Worm (Caenorhabditis elegans) whole organism, L3 larva: ENCODE data around the gene C34B4.2.

Experiments used
- ZK546.5 ChIP-seq: sonication (generic microtip); optimal IDR thresholded peaks from 2 replicates; lab custom pipeline; 2017; ENCODE audit warnings: missing biosample characterization, missing genetic modification characterization
- aly-2 ChIP-seq: fragments of 150-350 bp; optimal IDR thresholded peaks from 2 replicates; lab custom pipeline; 2014; ENCODE audit warnings: missing biosample characterization, missing genetic modification characterization
- ceh-16 ChIP-seq: sonication (generic microtip); optimal IDR thresholded peaks from 2 replicates; lab custom pipeline; 2017; ENCODE audit warnings: missing biosample characterization, missing genetic modification characterization
- ceh-28 ChIP-seq: fragments of 150-350 bp; optimal IDR thresholded peaks from 2 replicates; lab custom pipeline; 2014; ENCODE audit warnings: missing biosample characterization, missing genetic modification reagents, missing genetic modification characterization
- ceh-9 ChIP-seq: sonication (generic microtip); optimal IDR thresholded peaks from 2 replicates; lab custom pipeline; 2018; ENCODE audit warnings: missing biosample characterization, missing genetic modification characterization
- daf-12 ChIP-seq: fragments of 150-350 bp; optimal IDR thresholded peaks from 2 replicates; lab custom pipeline; 2014; ENCODE audit warnings: missing biosample characterization, missing genetic modification reagents, missing genetic modification characterization
- egl-27 ChIP-seq: sonication (generic microtip); optimal IDR thresholded peaks from 4 replicates; lab custom pipeline; 2017; ENCODE audit warnings: missing biosample characterization, missing genetic modification reagents, missing genetic modification characterization
- elt-1 ChIP-seq: fragments of 150-350 bp; optimal IDR thresholded peaks from 2 replicates; lab custom pipeline; 2014; ENCODE audit warnings: missing biosample characterization, missing genetic modification characterization
- elt-2 ChIP-seq: sonication (generic microtip); optimal IDR thresholded peaks from 2 replicates; lab custom pipeline; 2016; ENCODE audit warnings: missing genetic modification reagents, mild to moderate bottlenecking, missing genetic modification characterization, missing compliant biosample characterization
- elt-3 ChIP-seq, 3 experiments: fragments of 150-350 bp in 1 of 3; sonication (generic microtip) in 2 of 3; optimal IDR thresholded peaks; 2 replicates in 2 of 3; 4 replicates in 1 of 3; lab custom pipeline; 2014 to 2017; ENCODE audit warnings: missing biosample characterization in 3 of 3, missing genetic modification characterization in 3 of 3
- eor-1 ChIP-seq, 2 experiments: fragments of 150-350 bp; optimal IDR thresholded peaks; 2 replicates each; lab custom pipeline; 2014 to 2018; ENCODE audit warnings: missing biosample characterization in 2 of 2, missing genetic modification characterization in 2 of 2
- fkh-10 ChIP-seq: sonication (generic microtip); optimal IDR thresholded peaks from 2 replicates; lab custom pipeline; 2017; ENCODE audit warnings: missing biosample characterization, missing genetic modification reagents, missing genetic modification characterization
- fkh-2 ChIP-seq: fragments of 150-350 bp; optimal IDR thresholded peaks from 2 replicates; lab custom pipeline; 2014; ENCODE audit warnings: missing biosample characterization, missing genetic modification reagents, missing genetic modification characterization
- fos-1 ChIP-seq: fragments of 150-350 bp; optimal IDR thresholded peaks from 2 replicates; lab custom pipeline; 2014; ENCODE audit warnings: missing biosample characterization, missing genetic modification characterization
- hmg-11 ChIP-seq: sonication (generic microtip); optimal IDR thresholded peaks from 2 replicates; lab custom pipeline; 2016; ENCODE audit warnings: missing genetic modification characterization, missing compliant biosample characterization
- jun-1 ChIP-seq: fragments of 150-350 bp; optimal IDR thresholded peaks from 2 replicates; lab custom pipeline; 2014; ENCODE audit warnings: missing biosample characterization, missing genetic modification reagents, missing genetic modification characterization
- lin-39 ChIP-seq: fragments of 150-350 bp; optimal IDR thresholded peaks from 2 replicates; lab custom pipeline; 2018; ENCODE audit warnings: missing biosample characterization, missing genetic modification reagents, missing genetic modification characterization
- lsy-12 ChIP-seq: sonication (generic microtip); optimal IDR thresholded peaks from 2 replicates; lab custom pipeline; 2016; ENCODE audit warnings: mild to moderate bottlenecking, missing genetic modification characterization, missing compliant biosample characterization
- mdl-1 ChIP-seq: fragments of 150-350 bp; optimal IDR thresholded peaks from 2 replicates; lab custom pipeline; 2014; ENCODE audit warnings: missing biosample characterization, missing genetic modification characterization
- mml-1 ChIP-seq: fragments of 150-350 bp; sonication (generic microtip); optimal IDR thresholded peaks from 3 replicates; lab custom pipeline; 2014; ENCODE audit warnings: missing biosample characterization, missing genetic modification characterization
- nfya-1 ChIP-seq: sonication (generic microtip); optimal IDR thresholded peaks from 2 replicates; lab custom pipeline; 2017; ENCODE audit warnings: missing genetic modification characterization, mild to moderate bottlenecking, missing compliant biosample characterization, antibody characterized with exemption, moderate library complexity; ENCODE audit not compliant: insufficient read depth
- nhr-11 ChIP-seq: fragments of 150-350 bp; optimal IDR thresholded peaks from 2 replicates; lab custom pipeline; 2014; ENCODE audit warnings: missing biosample characterization, missing genetic modification characterization
- nhr-12 ChIP-seq: fragments of 150-350 bp; optimal IDR thresholded peaks from 2 replicates; lab custom pipeline; 2014; ENCODE audit warnings: missing biosample characterization, missing genetic modification characterization
- nhr-23 ChIP-seq: fragments of 150-350 bp; optimal IDR thresholded peaks from 2 replicates; lab custom pipeline; 2014; ENCODE audit warnings: missing biosample characterization, missing genetic modification reagents, missing genetic modification characterization
- nhr-25 ChIP-seq: sonication (generic microtip); optimal IDR thresholded peaks from 2 replicates; lab custom pipeline; 2017; ENCODE audit warnings: missing biosample characterization, missing genetic modification characterization
- nhr-28 ChIP-seq: fragments of 150-350 bp; optimal IDR thresholded peaks from 2 replicates; lab custom pipeline; 2014; ENCODE audit warnings: missing biosample characterization, missing genetic modification characterization
- nhr-67 ChIP-seq: fragments of 150-350 bp; optimal IDR thresholded peaks from 2 replicates; lab custom pipeline; 2014; ENCODE audit warnings: missing biosample characterization, missing genetic modification characterization
- nhr-76 ChIP-seq: fragments of 150-350 bp; sonication (generic microtip); optimal IDR thresholded peaks from 5 replicates; lab custom pipeline; 2014; ENCODE audit warnings: missing biosample characterization, missing genetic modification characterization
- nhr-77 ChIP-seq: fragments of 150-350 bp; optimal IDR thresholded peaks from 2 replicates; lab custom pipeline; 2014; ENCODE audit warnings: missing biosample characterization, missing genetic modification characterization
- pha-4 ChIP-seq: fragments of 150-350 bp; optimal IDR thresholded peaks from 2 replicates; lab custom pipeline; 2014; ENCODE audit warnings: missing biosample characterization, missing genetic modification reagents, missing genetic modification characterization
- pqm-1 ChIP-seq: fragments of 150-350 bp; optimal IDR thresholded peaks from 2 replicates; lab custom pipeline; 2017; ENCODE audit warnings: missing biosample characterization, missing genetic modification characterization, inconsistent platforms
- sea-2 ChIP-seq: fragments of 150-350 bp; sonication (generic microtip); optimal IDR thresholded peaks from 4 replicates; lab custom pipeline; 2014; ENCODE audit warnings: missing biosample characterization, missing genetic modification reagents, missing genetic modification characterization
- skn-1 ChIP-seq: fragments of 150-350 bp; optimal IDR thresholded peaks from 2 replicates; lab custom pipeline; 2014; ENCODE audit warnings: missing biosample characterization, missing genetic modification characterization
- tbx-2 ChIP-seq: sonication (generic microtip); optimal IDR thresholded peaks from 2 replicates; lab custom pipeline; 2016; ENCODE audit warnings: mild to moderate bottlenecking, missing genetic modification characterization, missing compliant biosample characterization
- unc-39 ChIP-seq: sonication (generic microtip); optimal IDR thresholded peaks from 4 replicates; lab custom pipeline; 2017; ENCODE audit warnings: missing biosample characterization, missing genetic modification characterization
- ztf-4 ChIP-seq: fragments of 150-350 bp; optimal IDR thresholded peaks from 2 replicates; lab custom pipeline; 2014; ENCODE audit warnings: missing biosample characterization, missing genetic modification characterization

Gene C34B4.2

ce11 chrV:13047574-13048030 lies 35.3 kb upstream of the C34B4.2 start, which contains the start of gene W07G4.5:
Gene W07G4.5 (plus strand): TSS chrV:13047980.
- TF ChIP-seq aly-2 (no peak), nhr-11 (tag; lab: Kevin White, UChicago) (no peak), pqm-1 (tag; lab: Kevin White, UChicago) (peak; percentile 76), pha-4 (tag; lab: Kevin White, UChicago) (no peak), ceh-9 (tag; lab: Kevin White, UChicago) (no peak), elt-3 (tag; optimal IDR thresholded peaks at IDR 0.05; lab: Kevin White, UChicago) (no peak), ztf-4 (tag; lab: Kevin White, UChicago) (no peak), elt-2 (tag; lab: Kevin White, UChicago) (peak; percentile 89), ZK546.5 (tag; lab: Kevin White, UChicago) (no peak)

ce11 chrV:13049149-13049610 lies 33.7 kb upstream of the C34B4.2 start, which contains the start of gene W07G4.8:
Gene W07G4.8 (minus strand): TSS chrV:13049560.
- TF ChIP-seq pha-4 (tag; lab: Kevin White, UChicago) = peak; percentile 41
- no peak for TF ChIP-seq nhr-25
- TF ChIP-seq jun-1 (tag; lab: Kevin White, UChicago) = no peak
- no peak for TF ChIP-seq nhr-77 (tag; lab: Kevin White, UChicago)
- TF ChIP-seq unc-39 (tag; lab: Kevin White, UChicago) = no peak
- TF ChIP-seq fos-1 (tag; lab: Kevin White, UChicago) = no peak
- no peak for TF ChIP-seq hmg-11 (tag; lab: Kevin White, UChicago)
- no peak for TF ChIP-seq mdl-1
- TF ChIP-seq egl-27 (tag; lab: Kevin White, UChicago) = no peak
- no peak for TF ChIP-seq tbx-2 (tag; lab: Kevin White, UChicago)
- peak; percentile 78 for TF ChIP-seq pqm-1 (tag; lab: Kevin White, UChicago)
- TF ChIP-seq elt-3 (tag; optimal IDR thresholded peaks at IDR 0.05; lab: Kevin White, UChicago) = no peak
- TF ChIP-seq nhr-76 = no peak
- TF ChIP-seq lsy-12 (tag; lab: Kevin White, UChicago) = no peak
- TF ChIP-seq lin-39 = no peak
- no peak for TF ChIP-seq fkh-10
- peak; percentile 80 for TF ChIP-seq elt-2 (tag; lab: Kevin White, UChicago)
- no peak for TF ChIP-seq skn-1
- no peak for TF ChIP-seq sea-2 (GFP tag; lab: Kevin White, UChicago)
- TF ChIP-seq nhr-28 = no peak
- no peak for TF ChIP-seq ceh-16 (tag; lab: Kevin White, UChicago)
- no peak for TF ChIP-seq aly-2

ce11 chrV:13053635-13054034 lies 29.2 kb upstream of the C34B4.2 start, which contains the start of gene srr-1:
Gene srr-1 (minus strand): TSS chrV:13053735.
- TF ChIP-seq pqm-1 (tag; lab: Kevin White, UChicago) (no peak), aly-2 (no peak), nhr-23 (tag; lab: Kevin White, UChicago) (no peak), nhr-76 (no peak), ztf-4 (tag; lab: Kevin White, UChicago) (no peak), mdl-1 (no peak), nhr-28 (no peak), daf-12 (tag; lab: Kevin White, UChicago) (no peak), ceh-16 (tag; lab: Kevin White, UChicago) (no peak), mml-1 (no peak), hmg-11 (tag; lab: Kevin White, UChicago) (no peak), ceh-28 (tag; lab: Kevin White, UChicago) (no peak), fkh-2 (no peak)

ce11 chrV:13061836-13062235 lies 21.0 kb upstream of the C34B4.2 start, which contains the start of gene F42E8.1:
Gene F42E8.1 (plus strand): TSS chrV:13062136.
- TF ChIP-seq sea-2 (GFP tag; lab: Kevin White, UChicago) (no peak), skn-1 (no peak), nhr-23 (tag; lab: Kevin White, UChicago) (no peak), nhr-12 (tag; lab: Kevin White, UChicago) (no peak), nfya-1 (tag; lab: Kevin White, UChicago) (no peak), ceh-9 (tag; lab: Kevin White, UChicago) (no peak), nhr-28 (no peak), daf-12 (tag; lab: Kevin White, UChicago) (no peak)

ce11 chrV:13063402-13063801 lies 19.5 kb upstream of the C34B4.2 start:
- TF ChIP-seq eor-1 (tag; optimal IDR thresholded peaks at IDR 0.05; lab: Kevin White, UChicago) (no peak), tbx-2 (tag; lab: Kevin White, UChicago) (no peak), ztf-4 (tag; lab: Kevin White, UChicago) (no peak), unc-39 (tag; lab: Kevin White, UChicago) (no peak), nhr-67 (tag; lab: Kevin White, UChicago) (no peak), elt-1 (tag; lab: Kevin White, UChicago) (no peak), pqm-1 (tag; lab: Kevin White, UChicago) (no peak), ZK546.5 (tag; lab: Kevin White, UChicago) (no peak)
